Fruit fly (Drosophila melanogaster) whole organism, pupa: Measurements from ENCODE around the gene CG31793.

Experiments
- CG13204 ChIP-seq: fragments of 200-800 bp; sonication (Bioruptor generic); optimal IDR thresholded peaks from 2 replicates; lab custom pipeline; 2018; ENCODE audit warnings: missing biosample characterization, mild to moderate bottlenecking, missing genetic modification characterization, moderate library complexity
- CG14655 ChIP-seq: fragments of 200-800 bp; sonication (Bioruptor generic); optimal IDR thresholded peaks from 3 replicates; lab custom pipeline; 2017; ENCODE audit warnings: mild to moderate bottlenecking, missing biosample characterization, missing genetic modification reagents, missing genetic modification characterization
- CG15710 ChIP-seq: fragments of 200-800 bp; sonication (Bioruptor generic); optimal IDR thresholded peaks from 2 replicates; lab custom pipeline; 2018; ENCODE audit warnings: missing biosample characterization, mild to moderate bottlenecking, missing genetic modification characterization, moderate library complexity
- CG17806 ChIP-seq: fragments of 200-800 bp; sonication (Bioruptor generic); optimal IDR thresholded peaks from 2 replicates; lab custom pipeline; 2018; ENCODE audit warnings: missing biosample characterization, mild to moderate bottlenecking, missing genetic modification characterization, moderate library complexity
- CG32121 ChIP-seq: fragments of 200-800 bp; sonication (Bioruptor generic); IDR thresholded peaks from 2 replicates; pipeline ENCODE4 v1.3.6; 2022; ENCODE audit warnings: missing biosample characterization, missing genetic modification characterization
- CG8159 ChIP-seq: fragments of 200-800 bp; sonication (Bioruptor generic); optimal IDR thresholded peaks from 3 replicates; lab custom pipeline; 2018; ENCODE audit warnings: missing biosample characterization, mild to moderate bottlenecking, missing genetic modification characterization, moderate library complexity
- CG8301 ChIP-seq: fragments of 200-800 bp; sonication (Bioruptor generic); optimal IDR thresholded peaks from 2 replicates; lab custom pipeline; 2018; ENCODE audit warnings: missing biosample characterization, mild to moderate bottlenecking, missing genetic modification characterization
- CG9948 ChIP-seq: fragments of 200-800 bp; sonication (Bioruptor generic); optimal IDR thresholded peaks from 2 replicates; lab custom pipeline; 2018; ENCODE audit warnings: missing biosample characterization, mild to moderate bottlenecking, missing genetic modification characterization, moderate library complexity
- D1 ChIP-seq: fragments of 200-800 bp; sonication (Bioruptor generic); optimal IDR thresholded peaks from 2 replicates; lab custom pipeline; 2018; ENCODE audit warnings: missing biosample characterization, mild to moderate bottlenecking, missing genetic modification characterization, moderate library complexity
- EcR ChIP-seq: fragments of 200-800 bp; sonication (Bioruptor generic); optimal IDR thresholded peaks from 3 replicates; lab custom pipeline; 2019; ENCODE audit warnings: missing biosample characterization, missing genetic modification characterization, mild to moderate bottlenecking, moderate library complexity, missing genetic modification reagents
- Ets98B ChIP-seq: fragments of 200-800 bp; sonication (Bioruptor generic); IDR thresholded peaks from 2 replicates; pipeline ENCODE4 v1.3.6; 2022; ENCODE audit warnings: missing biosample characterization, missing genetic modification characterization
- Pif1A ChIP-seq: fragments of 200-800 bp; sonication (Bioruptor generic); optimal IDR thresholded peaks from 3 replicates; lab custom pipeline; 2016; ENCODE audit warnings: missing biosample characterization, missing genetic modification characterization
- Pif1B ChIP-seq: fragments of 200-800 bp; sonication (Bioruptor generic); optimal IDR thresholded peaks from 3 replicates; lab custom pipeline; 2016; ENCODE audit warnings: missing biosample characterization, missing genetic modification characterization
- gl ChIP-seq: fragments of 200-800 bp; sonication (Bioruptor generic); optimal IDR thresholded peaks from 2 replicates; lab custom pipeline; 2018; ENCODE audit warnings: missing biosample characterization, mild to moderate bottlenecking, missing genetic modification characterization

dm6 chr2L:19027246-19027886 lies 24.2 kb downstream of the CG31793 start, which contains the start of gene Sidpn:
- TF ChIP-seq D1 (no peak), gl (no peak), CG9948 (tag; lab: Kevin White, UChicago) (no peak), Pif1B (GFP tag; lab: Kevin White, UChicago) (no peak), CG15710 (tag; lab: Kevin White, UChicago) (no peak), CG32121 (GFP tag; lab: Robert Waterston, UW) (no peak), EcR (GFP tag; lab: Kevin White, UChicago) (no peak), CG14655 (GFP tag; lab: Kevin White, UChicago) (no peak), CG17806 (tag; lab: Kevin White, UChicago) (no peak), Pif1A (GFP tag; lab: Kevin White, UChicago) (no peak), CG8301 (no peak), Ets98B (GFP tag; lab: Robert Waterston, UW) (no peak), CG13204 (GFP tag; lab: Kevin White, UChicago) (peak; percentile 78), CG8159 (tag; lab: Kevin White, UChicago) (no peak)
